Fruit fly (Drosophila melanogaster) whole organism, embryonic: ENCODE data around the gene CG31832.

Source experiments
- ATbp ChIP-seq: fragments of 200-800 bp; sonication (Bioruptor generic); optimal IDR thresholded peaks from 2 replicates; lab custom pipeline; 2017; ENCODE audit warnings: missing biosample characterization, mild to moderate bottlenecking, missing genetic modification characterization, missing genetic modification reagents
- Adf1 ChIP-seq: fragments of 200-800 bp; sonication (Bioruptor generic); IDR thresholded peaks from 2 replicates; pipeline ENCODE4 v1.3.6; 2022; ENCODE audit warnings: missing biosample characterization, missing genetic modification characterization
- Aef1 ChIP-seq: fragments of 200-800 bp; sonication (Bioruptor generic); IDR thresholded peaks from 3 replicates; pipeline ENCODE4 v1.3.6; 2022; ENCODE audit warnings: missing biosample characterization, missing genetic modification characterization
- Atf3 ChIP-seq: fragments of 200-800 bp; sonication (Bioruptor generic); optimal IDR thresholded peaks from 3 replicates; lab custom pipeline; 2016; ENCODE audit warnings: missing biosample characterization, missing genetic modification characterization
- Bteb2 ChIP-seq: fragments of 200-800 bp; sonication (Bioruptor generic); optimal IDR thresholded peaks from 2 replicates; lab custom pipeline; 2016; ENCODE audit warnings: missing biosample characterization, missing genetic modification characterization
- CG10366 ChIP-seq: fragments of 200-800 bp; sonication (Bioruptor generic); IDR thresholded peaks from 2 replicates; pipeline ENCODE4 v1.3.6; 2022; ENCODE audit warnings: missing biosample characterization, missing genetic modification characterization
- CG11085 ChIP-seq: fragments of 200-800 bp; sonication (Bioruptor generic); IDR thresholded peaks from 2 replicates; pipeline ENCODE4 v1.3.6; 2022; ENCODE audit warnings: missing biosample characterization, missing genetic modification characterization
- CG11093 ChIP-seq: fragments of 200-800 bp; sonication (Bioruptor generic); IDR thresholded peaks from 3 replicates; pipeline ENCODE4 v1.3.6; 2022; ENCODE audit warnings: missing biosample characterization, missing genetic modification characterization
- CG11696 ChIP-seq: fragments of 200-800 bp; sonication (Bioruptor generic); IDR thresholded peaks from 2 replicates; pipeline ENCODE4 v1.3.6; 2022; ENCODE audit warnings: missing biosample characterization, missing genetic modification characterization
- CG12299 ChIP-seq: fragments of 200-800 bp; sonication (Bioruptor generic); optimal IDR thresholded peaks from 2 replicates; lab custom pipeline; 2018; ENCODE audit warnings: missing biosample characterization, mild to moderate bottlenecking, missing genetic modification characterization
- CG1233 ChIP-seq: fragments of 200-800 bp; sonication (Bioruptor generic); optimal IDR thresholded peaks from 4 replicates; lab custom pipeline; 2018; ENCODE audit warnings: missing biosample characterization, mild to moderate bottlenecking, missing genetic modification characterization
- CG14710 ChIP-seq: fragments of 200-800 bp; sonication (Bioruptor generic); optimal IDR thresholded peaks from 3 replicates; lab custom pipeline; 2019; ENCODE audit warnings: missing biosample characterization, mild to moderate bottlenecking, missing genetic modification characterization, moderate library complexity
- CG15696 ChIP-seq: fragments of 200-800 bp; sonication (Bioruptor generic); optimal IDR thresholded peaks from 2 replicates; lab custom pipeline; 2019; ENCODE audit warnings: missing biosample characterization, mild to moderate bottlenecking, missing genetic modification characterization, moderate library complexity
- CG1603 ChIP-seq: fragments of 200-800 bp; sonication (Bioruptor generic); optimal IDR thresholded peaks from 2 replicates; lab custom pipeline; 2019; ENCODE audit warnings: missing biosample characterization, mild to moderate bottlenecking, missing genetic modification characterization, moderate library complexity
- CG18599 ChIP-seq: fragments of 200-800 bp; sonication (Bioruptor generic); optimal IDR thresholded peaks from 3 replicates; lab custom pipeline; 2017; ENCODE audit warnings: missing biosample characterization, missing genetic modification characterization, mild to moderate bottlenecking, moderate library complexity, missing genetic modification reagents
- CG2202 ChIP-seq: fragments of 200-800 bp; sonication (Bioruptor generic); optimal IDR thresholded peaks from 2 replicates; lab custom pipeline; 2018; ENCODE audit warnings: missing biosample characterization, mild to moderate bottlenecking, missing genetic modification characterization
- CG2712 ChIP-seq: fragments of 200-800 bp; optimal IDR thresholded peaks from 3 replicates; lab custom pipeline; 2019; ENCODE audit warnings: missing biosample characterization, mild to moderate bottlenecking, missing genetic modification characterization, moderate library complexity
- CG34376 ChIP-seq: fragments of 200-800 bp; sonication (Bioruptor generic); optimal IDR thresholded peaks from 2 replicates; lab custom pipeline; 2018; ENCODE audit warnings: missing biosample characterization, mild to moderate bottlenecking, missing genetic modification characterization
- CG34422 ChIP-seq: fragments of 200-800 bp; sonication (Bioruptor generic); IDR thresholded peaks from 3 replicates; pipeline ENCODE4 v1.3.6; 2022; ENCODE audit warnings: missing biosample characterization, missing genetic modification characterization
- CG5245 ChIP-seq: fragments of 200-800 bp; sonication (Bioruptor generic); optimal IDR thresholded peaks from 3 replicates; lab custom pipeline; 2016; ENCODE audit warnings: missing biosample characterization, missing genetic modification characterization
- CG8290 ChIP-seq, 3 experiments: fragments of 200-800 bp; sonication (Bioruptor generic); optimal IDR thresholded peaks; 2 replicates each; lab custom pipeline; 2016 to 2019; ENCODE audit warnings: missing biosample characterization in 3 of 3, missing genetic modification characterization in 3 of 3, mild to moderate bottlenecking in 2 of 3, moderate library complexity in 1 of 3
- CG8388 ChIP-seq: fragments of 200-800 bp; sonication (Bioruptor generic); optimal IDR thresholded peaks from 2 replicates; lab custom pipeline; 2019; ENCODE audit warnings: missing biosample characterization, mild to moderate bottlenecking, missing genetic modification characterization, moderate library complexity
- Camta ChIP-seq: fragments of 200-800 bp; sonication (Bioruptor generic); optimal IDR thresholded peaks from 2 replicates; lab custom pipeline; 2016; ENCODE audit warnings: missing biosample characterization, missing genetic modification characterization
- D ChIP-seq, 2 experiments: fragments of 200-800 bp in 1 of 2; fragments of >200 bp in 1 of 2; sonication (Bioruptor generic) in 1 of 2; optimal IDR thresholded peaks; 2 replicates in 1 of 2; 3 replicates in 1 of 2; lab custom pipeline; 2017; ENCODE audit warnings: mild to moderate bottlenecking in 1 of 2, missing biosample characterization in 1 of 2, missing genetic modification characterization in 1 of 2, missing genetic modification reagents in 1 of 2
- Doc3 ChIP-seq: fragments of 200-800 bp; sonication (Bioruptor generic); IDR thresholded peaks from 3 replicates; pipeline ENCODE4 v1.3.6; 2022; ENCODE audit warnings: missing biosample characterization, missing genetic modification characterization; ENCODE audit not compliant: partially characterized antibody
- Drgx ChIP-seq: fragments of 200-800 bp; sonication (Bioruptor generic); IDR thresholded peaks from 2 replicates; pipeline ENCODE4 v1.3.6; 2022; ENCODE audit warnings: missing biosample characterization, missing genetic modification characterization
- Elba2 ChIP-seq: fragments of 200-800 bp; sonication (Bioruptor generic); optimal IDR thresholded peaks from 3 replicates; lab custom pipeline; 2016; ENCODE audit warnings: missing biosample characterization, missing genetic modification characterization
- Hmx ChIP-seq: fragments of 200-800 bp; sonication (Bioruptor generic); optimal IDR thresholded peaks from 2 replicates; lab custom pipeline; 2016; ENCODE audit warnings: missing biosample characterization, missing genetic modification characterization
- MTF-1 ChIP-seq: fragments of 200-800 bp; sonication (Bioruptor generic); optimal IDR thresholded peaks from 2 replicates; lab custom pipeline; 2018; ENCODE audit warnings: missing biosample characterization, mild to moderate bottlenecking, missing genetic modification characterization, borderline replicate concordance
- Pdp1 ChIP-seq, 2 experiments: fragments of 200-800 bp; sonication (Bioruptor generic); optimal IDR thresholded peaks; 3 replicates each; lab custom pipeline; 2016; ENCODE audit warnings: missing biosample characterization in 2 of 2, missing genetic modification characterization in 2 of 2, mild to moderate bottlenecking in 1 of 2, moderate library complexity in 1 of 2
- Sox102F ChIP-seq: fragments of 200-800 bp; sonication (Bioruptor generic); optimal IDR thresholded peaks from 2 replicates; lab custom pipeline; 2018; ENCODE audit warnings: missing biosample characterization, mild to moderate bottlenecking, missing genetic modification characterization, moderate library complexity
- cas ChIP-seq: fragments of 200-800 bp; sonication (Bioruptor generic); IDR thresholded peaks from 2 replicates; pipeline ENCODE4 v1.3.6; 2022; ENCODE audit warnings: missing biosample characterization, missing genetic modification characterization
- dmrt11E ChIP-seq: fragments of 200-800 bp; sonication (Bioruptor generic); optimal IDR thresholded peaks from 3 replicates; lab custom pipeline; 2018; ENCODE audit warnings: missing biosample characterization, mild to moderate bottlenecking, missing genetic modification characterization, moderate library complexity
- insv ChIP-seq, 2 experiments: fragments of 200-800 bp; sonication (Bioruptor generic); optimal IDR thresholded peaks; 3 replicates each; lab custom pipeline; 2016 to 2018; ENCODE audit warnings: missing biosample characterization in 2 of 2, missing genetic modification characterization in 2 of 2
- knrl ChIP-seq: fragments of 200-800 bp; sonication (Bioruptor generic); IDR thresholded peaks from 3 replicates; pipeline ENCODE4 v1.3.6; 2022; ENCODE audit warnings: missing biosample characterization, missing genetic modification characterization; ENCODE audit not compliant: partially characterized antibody
- lab ChIP-seq: fragments of 200-800 bp; sonication (Bioruptor generic); optimal IDR thresholded peaks from 3 replicates; lab custom pipeline; 2017; ENCODE audit warnings: missing biosample characterization, missing genetic modification characterization, mild to moderate bottlenecking, moderate library complexity, missing genetic modification reagents
- lilli ChIP-seq: fragments of 200-800 bp; sonication (Bioruptor generic); optimal IDR thresholded peaks from 3 replicates; lab custom pipeline; 2016; ENCODE audit warnings: missing biosample characterization, missing genetic modification characterization
- lola ChIP-seq, 3 experiments: fragments of >200 bp in 2 of 3; fragments of 200-800 bp in 1 of 3; sonication (Bioruptor generic) in 1 of 3; optimal IDR thresholded peaks; 2 replicates each; lab custom pipeline; 2017 to 2019; ENCODE audit warnings: missing biosample characterization in 3 of 3, missing genetic modification characterization in 3 of 3, mild to moderate bottlenecking in 1 of 3, moderate library complexity in 1 of 3
- oc ChIP-seq: fragments of 200-800 bp; sonication (Bioruptor generic); optimal IDR thresholded peaks from 2 replicates; lab custom pipeline; 2018; ENCODE audit warnings: missing biosample characterization, mild to moderate bottlenecking, missing genetic modification characterization, moderate library complexity
- prd ChIP-seq, 3 experiments: fragments of >200 bp in 2 of 3; fragments of 200-800 bp in 1 of 3; sonication (Bioruptor generic) in 1 of 3; optimal IDR thresholded peaks in 2 of 3; IDR thresholded peaks in 1 of 3; 2 replicates in 2 of 3; 3 replicates in 1 of 3; pipeline versions ENCODE4 v1.3.6 to Lab custom; 2017 to 2022; ENCODE audit warnings: missing biosample characterization in 1 of 3, missing genetic modification characterization in 1 of 3
- row ChIP-seq: fragments of 200-800 bp; sonication (Bioruptor generic); IDR thresholded peaks from 3 replicates; pipeline ENCODE4 v1.3.6; 2022; ENCODE audit warnings: missing biosample characterization, missing genetic modification characterization
- stwl ChIP-seq: fragments of 200-800 bp; sonication (Bioruptor generic); optimal IDR thresholded peaks from 3 replicates; lab custom pipeline; 2018; ENCODE audit warnings: missing biosample characterization, mild to moderate bottlenecking, missing genetic modification characterization, moderate library complexity
- tio ChIP-seq: fragments of 200-800 bp; sonication (Bioruptor generic); optimal IDR thresholded peaks from 2 replicates; lab custom pipeline; 2017; ENCODE audit warnings: missing biosample characterization, missing genetic modification characterization, inconsistent platforms
- usp ChIP-seq: fragments of >200 bp; optimal IDR thresholded peaks from 2 replicates; lab custom pipeline; 2017; ENCODE audit warnings: missing biosample characterization, missing genetic modification characterization
- wek ChIP-seq: fragments of 200-800 bp; sonication (Bioruptor generic); optimal IDR thresholded peaks from 3 replicates; lab custom pipeline; 2018; ENCODE audit warnings: missing biosample characterization, mild to moderate bottlenecking, missing genetic modification characterization, moderate library complexity

Gene CG31832

dm6 chr2L:15065663-15066062, 34.1 kb upstream of the CG31832 start (continued):
- TF ChIP-seq knrl (no peak), CG2202 (no peak), lab (GFP tag; lab: Kevin White, UChicago) (peak; percentile 8), CG8290 (GFP tag; optimal IDR thresholded peaks at IDR 0.05; lab: Kevin White, UChicago) (no peak), CG8290 (tag; optimal IDR thresholded peaks at IDR 0.05; lab: Kevin White, UChicago) (peak in 1 of 2 experiments; percentile 22), Adf1 (peak; percentile 22; the same call in 1 of the 2 replicates), CG8388 (GFP tag; lab: Kevin White, UChicago) (no peak), Pdp1 (GFP tag; optimal IDR thresholded peaks at IDR 0.05; lab: Kevin White, UChicago) (peak in 1 of 2 experiments; percentile 72)
- TF ChIP-seq, all 482 proteins: peak for 30

DNA sequence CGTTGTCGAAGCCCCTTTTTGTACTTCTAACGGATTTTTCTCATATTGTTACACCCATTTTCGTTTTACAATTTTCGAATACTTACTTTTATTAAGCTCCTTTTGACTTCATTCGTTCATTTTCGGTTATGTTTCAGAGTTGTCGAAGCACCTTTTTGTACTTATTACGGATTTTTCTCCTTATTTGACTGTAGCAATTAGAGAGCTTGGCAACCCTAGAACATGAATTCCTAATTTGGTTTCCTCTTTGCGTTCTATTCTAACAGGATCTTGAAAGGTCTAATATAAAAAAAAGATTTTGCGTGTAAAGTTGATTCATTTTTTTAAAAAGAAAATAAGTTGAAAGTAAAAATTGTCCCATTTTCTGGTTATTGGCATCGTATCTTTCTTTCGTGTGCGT, 30.5 kb upstream of the CG31832 start:
- peak; percentile 11 for TF ChIP-seq lilli (GFP tag; lab: Kevin White, UChicago)
- no peak for TF ChIP-seq CG1603 (tag; lab: Kevin White, UChicago)
- TF ChIP-seq CG15696 (tag; lab: Kevin White, UChicago) = peak; percentile 30
- peak; percentile 3 for TF ChIP-seq tio (GFP tag; lab: Kevin White, UChicago)
- TF ChIP-seq insv (GFP tag; optimal IDR thresholded peaks at IDR 0.05; lab: Kevin White, UChicago) = peak in 1 of 2 experiments; percentile 73
- no peak for TF ChIP-seq wek (GFP tag; lab: Kevin White, UChicago)
- TF ChIP-seq ATbp (GFP tag; lab: Kevin White, UChicago) = no peak
- no peak for TF ChIP-seq Drgx
- peak; percentile 89 for TF ChIP-seq Elba2
- peak in 1 of 3 experiments; percentile 14 for TF ChIP-seq lola (GFP tag; optimal IDR thresholded peaks at IDR 0.05; lab: Kevin White, UChicago)
- no peak for TF ChIP-seq Doc3 (GFP tag; lab: Robert Waterston, UW)
- no peak for TF ChIP-seq CG18599 (GFP tag; lab: Kevin White, UChicago)
- TF ChIP-seq row (GFP tag; lab: Robert Waterston, UW) = peak; percentile 43
- no peak for TF ChIP-seq CG11085 (GFP tag; lab: Robert Waterston, UW)
- peak; percentile 23 for TF ChIP-seq stwl (tag; lab: Kevin White, UChicago)
- peak; percentile 56 for TF ChIP-seq CG8290 (GFP tag; optimal IDR thresholded peaks at IDR 0.05; lab: Kevin White, UChicago)
- TF ChIP-seq CG8290 (tag; optimal IDR thresholded peaks at IDR 0.05; lab: Kevin White, UChicago) = no peak
- TF ChIP-seq dmrt11E (tag; lab: Kevin White, UChicago) = no peak
- peak; percentile 34 for TF ChIP-seq Hmx
- TF ChIP-seq D (optimal IDR thresholded peaks at IDR 0.05; lab: Kevin White, UChicago) = no peak
- TF ChIP-seq D (GFP tag; optimal IDR thresholded peaks at IDR 0.05; lab: Kevin White, UChicago) = no peak
- peak; percentile 7 for TF ChIP-seq CG14710 (tag; lab: Kevin White, UChicago)
- TF ChIP-seq Sox102F (GFP tag; lab: Kevin White, UChicago) = no peak

DNA sequence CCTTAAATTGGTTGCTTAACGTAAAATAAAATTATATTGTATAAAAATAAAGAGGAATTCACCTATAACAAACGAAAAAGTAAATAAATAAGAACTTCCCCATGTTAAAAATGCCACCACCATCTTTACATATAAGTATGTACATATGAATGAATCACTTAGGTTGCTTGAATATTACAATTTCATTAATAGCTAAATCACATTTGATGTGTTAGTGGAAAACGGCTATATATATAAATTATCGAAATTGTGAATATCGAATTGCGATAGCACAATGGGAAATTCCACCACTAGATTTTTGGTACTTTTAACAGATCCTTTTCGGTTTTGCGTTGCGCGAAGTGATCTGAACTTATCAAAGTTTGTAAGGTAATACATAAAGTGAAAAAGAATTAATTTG, 29.8 kb upstream of the CG31832 start, which contains the start of the genes solo and vas:
TSS of gene solo (plus strand) at position 289 of the 400 bp plus-strand sequence.
TSS of gene vas (plus strand) at position 289 of the 400 bp plus-strand sequence.
- no peak for TF ChIP-seq CG34376 (GFP tag; lab: Kevin White, UChicago)
- TF ChIP-seq Elba2 = no peak
- 0 out of 2 replicates have a peak, but pooled peaks have one; percentile 20 for TF ChIP-seq Drgx
- TF ChIP-seq CG2712 (tag; lab: Kevin White, UChicago) = peak; percentile 80
- no peak for TF ChIP-seq oc (tag; lab: Kevin White, UChicago)
- TF ChIP-seq CG12299 (tag; lab: Kevin White, UChicago) = no peak
- no peak for TF ChIP-seq cas
- peak; percentile 20 for TF ChIP-seq CG1233 (GFP tag; lab: Kevin White, UChicago)
- TF ChIP-seq CG5245 (GFP tag; lab: Kevin White, UChicago) = no peak
- TF ChIP-seq wek (GFP tag; lab: Kevin White, UChicago) = no peak
- no peak for TF ChIP-seq CG10366 (GFP tag; lab: Robert Waterston, UW)
- no peak for TF ChIP-seq prd (optimal IDR thresholded peaks at IDR 0.05; lab: Kevin White, UChicago)
- TF ChIP-seq prd (GFP tag; IDR thresholded peaks at IDR 0.05; lab: Robert Waterston, UW) = peak; percentile 47; the same call in 2 of the 3 replicates
- TF ChIP-seq CG11093 (GFP tag; lab: Robert Waterston, UW) = no peak
- no peak for TF ChIP-seq Bteb2 (GFP tag; lab: Kevin White, UChicago)
- TF ChIP-seq Hmx = no peak
- TF ChIP-seq stwl (tag; lab: Kevin White, UChicago) = peak; percentile 88
- no peak for TF ChIP-seq Atf3 (GFP tag; lab: Kevin White, UChicago)
- TF ChIP-seq CG11696 (GFP tag; lab: Robert Waterston, UW) = no peak
- no peak for TF ChIP-seq CG34422 (GFP tag; lab: Robert Waterston, UW)
- no peak for TF ChIP-seq Aef1 (GFP tag; lab: Robert Waterston, UW)
- TF ChIP-seq Camta (GFP tag; lab: Kevin White, UChicago) = no peak
- no peak for TF ChIP-seq MTF-1 (GFP tag; lab: Kevin White, UChicago)
- no peak for TF ChIP-seq usp (GFP tag; lab: Kevin White, UChicago)
